Fruit fly (Drosophila melanogaster) whole organism, prepupa: ENCODE data around the gene CG31342.

Experiments used
- CG10631 ChIP-seq: fragments of 200-800 bp; sonication (Bioruptor generic); optimal IDR thresholded peaks from 2 replicates; lab custom pipeline; 2016; ENCODE audit warnings: missing biosample characterization, missing genetic modification characterization
- CG10669 ChIP-seq: fragments of 200-800 bp; sonication (Bioruptor generic); optimal IDR thresholded peaks from 3 replicates; lab custom pipeline; 2018; ENCODE audit warnings: missing biosample characterization, mild to moderate bottlenecking, missing genetic modification characterization, moderate library complexity
- CG11294 ChIP-seq: fragments of 200-800 bp; sonication (Bioruptor generic); IDR thresholded peaks from 2 replicates; pipeline ENCODE4 v1.3.6; 2022; ENCODE audit warnings: missing biosample characterization, missing genetic modification characterization
- CG11902 ChIP-seq: fragments of 200-800 bp; sonication (Bioruptor generic); optimal IDR thresholded peaks from 3 replicates; lab custom pipeline; 2016; ENCODE audit warnings: missing biosample characterization, missing genetic modification characterization
- CG1621 ChIP-seq: fragments of 200-800 bp; sonication (Bioruptor generic); optimal IDR thresholded peaks from 3 replicates; lab custom pipeline; 2018; ENCODE audit warnings: missing biosample characterization, mild to moderate bottlenecking, missing genetic modification characterization
- CG3032 ChIP-seq: fragments of 200-800 bp; optimal IDR thresholded peaks from 2 replicates; lab custom pipeline; 2019; ENCODE audit warnings: missing biosample characterization, mild to moderate bottlenecking, missing genetic modification characterization, moderate library complexity
- CG31627 ChIP-seq: fragments of 200-800 bp; sonication (Bioruptor generic); optimal IDR thresholded peaks from 3 replicates; lab custom pipeline; 2016; ENCODE audit warnings: missing biosample characterization, missing genetic modification characterization
- CG32006 ChIP-seq: fragments of 200-800 bp; sonication (Bioruptor generic); optimal IDR thresholded peaks from 3 replicates; lab custom pipeline; 2017; ENCODE audit warnings: missing biosample characterization, mild to moderate bottlenecking, missing genetic modification characterization
- CG34406 ChIP-seq: fragments of 200-800 bp; sonication (Bioruptor generic); optimal IDR thresholded peaks from 3 replicates; lab custom pipeline; 2016; ENCODE audit warnings: missing biosample characterization, missing genetic modification characterization
- CG4318 ChIP-seq: fragments of 200-800 bp; sonication (Bioruptor generic); optimal IDR thresholded peaks from 3 replicates; lab custom pipeline; 2017; ENCODE audit warnings: missing biosample characterization, mild to moderate bottlenecking, missing genetic modification characterization
- CG6163 ChIP-seq: fragments of 200-800 bp; sonication (Bioruptor generic); IDR thresholded peaks from 3 replicates; pipeline ENCODE4 v1.3.6; 2022; ENCODE audit warnings: missing biosample characterization, missing genetic modification characterization
- CG6276 ChIP-seq: fragments of 200-800 bp; sonication (Bioruptor generic); optimal IDR thresholded peaks from 2 replicates; lab custom pipeline; 2017; ENCODE audit warnings: missing biosample characterization, mild to moderate bottlenecking, missing genetic modification characterization
- CG6808 ChIP-seq: fragments of 200-800 bp; sonication (Bioruptor generic); optimal IDR thresholded peaks from 3 replicates; lab custom pipeline; 2017; ENCODE audit warnings: missing biosample characterization, missing genetic modification characterization, mild to moderate bottlenecking, moderate library complexity, missing genetic modification reagents
- CG6854 ChIP-seq: fragments of 200-800 bp; sonication (Bioruptor generic); optimal IDR thresholded peaks from 2 replicates; lab custom pipeline; 2017; ENCODE audit warnings: missing biosample characterization, mild to moderate bottlenecking, missing genetic modification characterization
- CG8119 ChIP-seq: fragments of 200-800 bp; sonication (Bioruptor generic); IDR thresholded peaks from 3 replicates; pipeline ENCODE4 v1.3.6; 2022; ENCODE audit warnings: missing biosample characterization, missing genetic modification characterization
- CG8632 ChIP-seq: fragments of 200-800 bp; sonication (Bioruptor generic); optimal IDR thresholded peaks from 3 replicates; lab custom pipeline; 2016; ENCODE audit warnings: missing biosample characterization, missing genetic modification characterization
- Eip75B ChIP-seq: fragments of 200-800 bp; sonication (Bioruptor generic); optimal IDR thresholded peaks from 3 replicates; lab custom pipeline; 2016; ENCODE audit warnings: missing biosample characterization, missing genetic modification characterization
- Eip78C ChIP-seq: fragments of 200-800 bp; sonication (Bioruptor generic); peaks from one replicate; lab custom pipeline; 2016; ENCODE audit warnings: missing biosample characterization, missing genetic modification characterization
- Eip93F ChIP-seq: fragments of 200-800 bp; sonication (Bioruptor generic); optimal IDR thresholded peaks from 2 replicates; lab custom pipeline; 2016; ENCODE audit warnings: missing biosample characterization, mild to moderate bottlenecking, missing genetic modification characterization
- Ets96B ChIP-seq: fragments of 200-800 bp; optimal IDR thresholded peaks from 2 replicates; lab custom pipeline; 2019; ENCODE audit warnings: missing biosample characterization, mild to moderate bottlenecking, missing genetic modification characterization, moderate library complexity
- Hr38 ChIP-seq: sonication (Bioruptor generic); optimal IDR thresholded peaks from 2 replicates; lab custom pipeline; 2016; ENCODE audit warnings: missing biosample characterization, missing genetic modification characterization
- Hr39 ChIP-seq: fragments of 200-800 bp; sonication (Bioruptor generic); optimal IDR thresholded peaks from 2 replicates; lab custom pipeline; 2016; ENCODE audit warnings: missing biosample characterization, missing genetic modification characterization
- Hr4 ChIP-seq: fragments of 200-800 bp; sonication (Bioruptor generic); optimal IDR thresholded peaks from 3 replicates; lab custom pipeline; 2016; ENCODE audit warnings: missing biosample characterization, missing genetic modification characterization
- Met ChIP-seq: fragments of 200-800 bp; sonication (Bioruptor generic); optimal IDR thresholded peaks from 3 replicates; lab custom pipeline; 2016; ENCODE audit warnings: missing biosample characterization, missing genetic modification characterization
- Smox ChIP-seq: fragments of 200-800 bp; sonication (Bioruptor generic); optimal IDR thresholded peaks from 3 replicates; lab custom pipeline; 2016; ENCODE audit warnings: missing biosample characterization, missing genetic modification characterization
- Sox102F ChIP-seq: fragments of 200-800 bp; sonication (Bioruptor generic); optimal IDR thresholded peaks from 2 replicates; lab custom pipeline; 2016; ENCODE audit warnings: missing biosample characterization, mild to moderate bottlenecking, missing genetic modification characterization
- Sox14 ChIP-seq: fragments of 200-800 bp; sonication (Bioruptor generic); optimal IDR thresholded peaks from 3 replicates; lab custom pipeline; 2016; ENCODE audit warnings: missing biosample characterization, missing genetic modification characterization
- Sox15 ChIP-seq: fragments of 200-800 bp; sonication (Bioruptor generic); optimal IDR thresholded peaks from 3 replicates; lab custom pipeline; 2016; ENCODE audit warnings: missing biosample characterization, missing genetic modification characterization
- achi ChIP-seq: fragments of 200-800 bp; sonication (Bioruptor generic); optimal IDR thresholded peaks from 3 replicates; lab custom pipeline; 2016; ENCODE audit warnings: missing biosample characterization, missing genetic modification characterization
- cyc ChIP-seq: fragments of 200-800 bp; sonication (Bioruptor generic); optimal IDR thresholded peaks from 3 replicates; lab custom pipeline; 2016; ENCODE audit warnings: missing biosample characterization, missing genetic modification characterization
- dac ChIP-seq: fragments of 200-800 bp; sonication (Bioruptor generic); optimal IDR thresholded peaks from 2 replicates; lab custom pipeline; 2017; ENCODE audit warnings: missing biosample characterization, mild to moderate bottlenecking, missing genetic modification characterization
- eg ChIP-seq: fragments of 200-800 bp; sonication (Bioruptor generic); IDR thresholded peaks from 3 replicates; pipeline ENCODE4 v1.3.6; 2022; ENCODE audit warnings: missing biosample characterization, missing genetic modification characterization
- esn ChIP-seq: fragments of 200-800 bp; sonication (Bioruptor generic); optimal IDR thresholded peaks from 2 replicates; lab custom pipeline; 2016; ENCODE audit warnings: missing biosample characterization, mild to moderate bottlenecking, missing genetic modification characterization, moderate library complexity
- fd59A ChIP-seq: fragments of 200-800 bp; sonication (Bioruptor generic); optimal IDR thresholded peaks from 2 replicates; lab custom pipeline; 2017; ENCODE audit warnings: missing biosample characterization, mild to moderate bottlenecking, missing genetic modification characterization, missing genetic modification reagents
- fkh ChIP-seq: fragments of 200-800 bp; sonication (Bioruptor generic); optimal IDR thresholded peaks from 3 replicates; lab custom pipeline; 2017; ENCODE audit warnings: missing biosample characterization, mild to moderate bottlenecking, missing genetic modification characterization, moderate library complexity
- lz ChIP-seq: fragments of 200-800 bp; sonication (Bioruptor generic); optimal IDR thresholded peaks from 3 replicates; lab custom pipeline; 2016; ENCODE audit warnings: missing biosample characterization, missing genetic modification characterization
- net ChIP-seq: fragments of 200-800 bp; sonication (Bioruptor generic); optimal IDR thresholded peaks from 3 replicates; lab custom pipeline; 2016; ENCODE audit warnings: missing biosample characterization, missing genetic modification characterization
- pdm3 ChIP-seq: fragments of 200-800 bp; sonication (Bioruptor generic); optimal IDR thresholded peaks from 3 replicates; lab custom pipeline; 2016; ENCODE audit warnings: missing biosample characterization, missing genetic modification characterization
- spab ChIP-seq: fragments of 200-800 bp; sonication (Bioruptor generic); optimal IDR thresholded peaks from 2 replicates; lab custom pipeline; 2017; ENCODE audit warnings: missing biosample characterization, mild to moderate bottlenecking, missing genetic modification characterization, missing genetic modification reagents
- svp ChIP-seq: fragments of 200-800 bp; sonication (Bioruptor generic); peaks from one replicate; lab custom pipeline; 2016; ENCODE audit warnings: missing biosample characterization, missing genetic modification characterization
- topi ChIP-seq: fragments of 200-800 bp; sonication (Bioruptor generic); optimal IDR thresholded peaks from 3 replicates; lab custom pipeline; 2016; ENCODE audit warnings: missing biosample characterization, missing genetic modification characterization
- vri ChIP-seq: fragments of 200-800 bp; sonication (Bioruptor generic); optimal IDR thresholded peaks from 3 replicates; lab custom pipeline; 2016; ENCODE audit warnings: missing biosample characterization, mild to moderate bottlenecking, missing genetic modification characterization

CG31342 gene

DNA sequence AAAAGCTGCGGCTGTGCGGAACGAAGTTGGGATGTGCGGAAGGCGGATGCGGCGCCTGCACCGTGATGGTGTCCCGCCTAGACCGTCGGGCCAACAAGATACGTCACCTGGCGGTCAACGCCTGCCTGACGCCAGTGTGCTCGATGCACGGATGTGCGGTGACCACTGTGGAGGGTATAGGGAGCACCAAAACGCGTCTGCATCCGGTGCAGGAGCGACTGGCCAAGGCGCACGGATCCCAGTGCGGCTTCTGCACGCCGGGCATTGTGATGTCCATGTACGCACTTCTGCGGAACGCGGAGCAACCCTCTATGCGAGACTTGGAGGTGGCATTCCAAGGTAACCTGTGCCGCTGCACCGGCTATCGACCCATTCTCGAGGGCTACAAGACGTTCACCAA lies 47.8 kb downstream of the CG31342 start:
- TF ChIP-seq cyc (GFP tag; lab: Kevin White, UChicago) (no peak), CG6163 (GFP tag; lab: Robert Waterston, UW) (no peak), CG11902 (GFP tag; lab: Kevin White, UChicago) (no peak), Hr4 (GFP tag; lab: Kevin White, UChicago) (no peak), vri (no peak), lz (GFP tag; lab: Kevin White, UChicago) (no peak), CG32006 (GFP tag; lab: Kevin White, UChicago) (no peak), Sox15 (no peak), Eip75B (GFP tag; lab: Kevin White, UChicago) (no peak), CG6276 (GFP tag; lab: Kevin White, UChicago) (no peak), dac (no peak), Ets96B (tag; lab: Kevin White, UChicago) (no peak), svp (GFP tag; lab: Kevin White, UChicago) (no peak), CG6854 (no peak), pdm3 (no peak), esn (GFP tag; lab: Kevin White, UChicago) (no peak)

DNA sequence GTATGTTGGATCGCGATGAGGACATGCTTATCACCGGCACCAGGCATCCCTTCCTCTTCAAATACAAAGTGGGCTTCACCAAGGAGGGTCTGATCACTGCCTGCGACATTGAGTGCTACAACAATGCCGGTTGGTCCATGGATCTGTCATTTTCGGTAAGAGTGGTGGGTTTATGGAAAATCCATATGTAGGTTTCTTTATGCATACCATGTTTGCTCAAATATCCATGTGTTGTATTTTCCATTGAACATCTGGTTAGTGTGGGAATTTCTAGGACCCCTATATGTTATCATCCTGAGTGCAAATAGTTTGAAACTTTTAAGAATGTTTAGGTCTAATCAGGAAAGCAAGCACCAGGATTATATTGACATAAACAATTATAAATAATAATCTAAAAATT lies 50.2 kb downstream of the CG31342 start:
- no peak for TF ChIP-seq CG10669 (GFP tag; lab: Kevin White, UChicago)
- TF ChIP-seq CG1621 (tag; lab: Kevin White, UChicago): no peak
- no peak for TF ChIP-seq achi (GFP tag; lab: Kevin White, UChicago)
- TF ChIP-seq CG4318: no peak
- TF ChIP-seq Hr39 (GFP tag; lab: Kevin White, UChicago): no peak
- TF ChIP-seq net (GFP tag; lab: Kevin White, UChicago): no peak
- TF ChIP-seq lz (GFP tag; lab: Kevin White, UChicago): no peak
- no peak for TF ChIP-seq CG10631 (GFP tag; lab: Kevin White, UChicago)
- TF ChIP-seq eg (GFP tag; lab: Robert Waterston, UW): no peak
- TF ChIP-seq CG31627 (GFP tag; lab: Kevin White, UChicago): no peak
- TF ChIP-seq Sox15: no peak
- TF ChIP-seq fd59A (GFP tag; lab: Kevin White, UChicago): no peak
- no peak for TF ChIP-seq spab (GFP tag; lab: Kevin White, UChicago)
- TF ChIP-seq CG11294 (GFP tag; lab: Robert Waterston, UW): no peak
- TF ChIP-seq CG3032 (tag; lab: Kevin White, UChicago): no peak
- no peak for TF ChIP-seq Met (GFP tag; lab: Kevin White, UChicago)
- TF ChIP-seq vri: no peak

DNA sequence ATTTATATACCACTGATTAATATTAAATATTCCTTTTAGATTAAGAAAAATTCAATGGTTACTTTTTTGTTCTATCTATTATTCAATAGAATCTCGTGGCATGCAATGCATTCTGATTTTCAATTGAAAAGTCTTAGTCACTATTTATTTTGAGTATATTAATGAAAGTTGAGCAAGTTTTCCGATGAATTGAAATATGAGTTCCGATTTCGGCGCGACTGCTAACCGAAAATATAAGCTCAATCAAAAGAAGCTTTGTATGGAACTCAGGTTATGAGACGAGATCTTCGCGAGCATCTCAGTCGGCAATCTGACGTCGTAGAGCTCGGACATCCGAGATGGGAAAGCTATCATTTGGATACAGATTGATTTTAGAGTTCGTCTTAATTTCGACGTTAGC lies 52.2 kb downstream of the CG31342 start, which contains the start of gene CG11668:
CG11668 (plus strand) TSS at position 301 of the 400 bp plus-strand sequence.
- no peak for TF ChIP-seq spab (GFP tag; lab: Kevin White, UChicago)
- TF ChIP-seq cyc (GFP tag; lab: Kevin White, UChicago): no peak
- no peak for TF ChIP-seq Eip93F (GFP tag; lab: Kevin White, UChicago)
- no peak for TF ChIP-seq CG6854
- TF ChIP-seq Sox14 (GFP tag; lab: Kevin White, UChicago): no peak
- no peak for TF ChIP-seq CG4318
- no peak for TF ChIP-seq svp (GFP tag; lab: Kevin White, UChicago)

DNA sequence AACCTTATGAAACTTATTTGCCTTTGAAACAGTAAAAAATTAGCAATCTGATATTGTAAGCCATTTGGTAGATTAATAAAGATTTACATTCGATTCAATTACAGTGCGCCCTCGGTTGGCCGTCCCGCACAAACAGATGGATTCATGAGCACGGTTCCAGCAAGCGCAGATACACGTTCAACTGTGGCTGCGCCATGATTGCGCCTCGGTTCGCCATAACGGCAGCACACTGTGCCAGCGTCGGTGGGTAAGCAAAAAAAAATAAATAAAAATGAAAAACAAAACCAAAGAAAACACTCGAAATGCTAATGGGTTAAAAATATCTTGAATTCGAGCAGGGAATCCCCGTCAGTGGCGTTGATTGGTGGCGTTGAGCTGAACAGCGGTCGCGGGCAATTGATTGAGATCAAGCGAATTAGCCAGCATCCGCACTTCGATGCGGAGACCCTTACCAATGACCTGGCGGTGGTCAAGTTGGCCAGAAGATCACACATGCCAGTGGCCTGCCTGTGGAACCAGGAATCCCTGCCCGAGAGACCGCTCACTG lies 53.3 kb downstream of the CG31342 start:
- peak; percentile 54; the same call in 2 of the 3 replicates for TF ChIP-seq CG6163 (GFP tag; lab: Robert Waterston, UW)
- no peak for TF ChIP-seq CG4318
- TF ChIP-seq CG34406 (GFP tag; lab: Kevin White, UChicago): peak; percentile 36
- peak; percentile 17 for TF ChIP-seq cyc (GFP tag; lab: Kevin White, UChicago)
- peak; percentile 51 for TF ChIP-seq Hr39 (GFP tag; lab: Kevin White, UChicago)
- TF ChIP-seq CG10669 (GFP tag; lab: Kevin White, UChicago): no peak
- no peak for TF ChIP-seq CG1621 (tag; lab: Kevin White, UChicago)
- no peak for TF ChIP-seq dac
- TF ChIP-seq eg (GFP tag; lab: Robert Waterston, UW): peak; percentile 57; the same call in 2 of the 3 replicates
- peak; percentile 24 for TF ChIP-seq lz (GFP tag; lab: Kevin White, UChicago)
- peak; percentile 64 for TF ChIP-seq svp (GFP tag; lab: Kevin White, UChicago)
- peak; percentile 8 for TF ChIP-seq Sox102F (GFP tag; lab: Kevin White, UChicago)
- TF ChIP-seq pdm3: peak; percentile 12
- peak; percentile 22 for TF ChIP-seq Smox (GFP tag; lab: Kevin White, UChicago)
- peak; percentile 9 for TF ChIP-seq spab (GFP tag; lab: Kevin White, UChicago)
- no peak for TF ChIP-seq Sox15
- TF ChIP-seq topi (GFP tag; lab: Kevin White, UChicago): peak; percentile 30
- no peak for TF ChIP-seq Hr38 (GFP tag; lab: Kevin White, UChicago)
- peak; percentile 16 for TF ChIP-seq CG6808 (GFP tag; lab: Kevin White, UChicago)
- no peak for TF ChIP-seq fkh (GFP tag; lab: Kevin White, UChicago)
- peak; percentile 51 for TF ChIP-seq Met (GFP tag; lab: Kevin White, UChicago)
- peak; percentile 24 for TF ChIP-seq Sox14 (GFP tag; lab: Kevin White, UChicago)
- peak; percentile 27 for TF ChIP-seq CG8632 (GFP tag; lab: Kevin White, UChicago)
- TF ChIP-seq CG8119: 0 out of 3 replicates have a peak, but pooled peaks have one; percentile 32
- TF ChIP-seq CG32006 (GFP tag; lab: Kevin White, UChicago): no peak
- TF ChIP-seq Eip78C (GFP tag; lab: Kevin White, UChicago): peak; percentile 57
- TF ChIP-seq achi (GFP tag; lab: Kevin White, UChicago): peak; percentile 17
- TF ChIP-seq CG31627 (GFP tag; lab: Kevin White, UChicago): peak; percentile 43
- peak; percentile 8 for TF ChIP-seq net (GFP tag; lab: Kevin White, UChicago)
